Fruit fly (Drosophila melanogaster): ENCODE results near the gene CG11164.

The CG11164 gene

dm6 chrX:13667656-13668055 lies at the start of gene CG11164, which contains the start of gene DNAlig4:
TSS of gene CG11164 (plus strand) at chrX:13668014.
TSS of gene DNAlig4 (minus strand) at chrX:13667811.
- TF ChIP-seq CG8301 (tag; optimal IDR thresholded peaks at IDR 0.05), result no peak
- no peak for TF ChIP-seq Snoo (tag; optimal IDR thresholded peaks at IDR 0.05)
- TF ChIP-seq CG14655 (GFP tag; optimal IDR thresholded peaks at IDR 0.05), result no peak
- TF ChIP-seq CG12605 (GFP tag; IDR thresholded peaks at IDR 0.05), result no peak
- TF ChIP-seq Pif1B (GFP tag; optimal IDR thresholded peaks at IDR 0.05), result no peak
- TF ChIP-seq CG34367 (tag; optimal IDR thresholded peaks at IDR 0.05), result no peak
- TF ChIP-seq CG10348 (GFP tag; IDR thresholded peaks at IDR 0.05), result no peak
- no peak for TF ChIP-seq Pif1A (GFP tag; optimal IDR thresholded peaks at IDR 0.05)

- TF ChIP-seq CG9948 (tag; optimal IDR thresholded peaks at IDR 0.05) (no peak), rn (GFP tag; IDR thresholded peaks at IDR 0.05) (no peak), CG34367 (tag; optimal IDR thresholded peaks at IDR 0.05) (no peak), CG17806 (tag; optimal IDR thresholded peaks at IDR 0.05) (no peak), CG14655 (GFP tag; optimal IDR thresholded peaks at IDR 0.05) (no peak), CG12605 (GFP tag; IDR thresholded peaks at IDR 0.05) (0 out of 2 replicates have a peak, but pooled peaks have one; percentile 42), Ets98B (GFP tag; IDR thresholded peaks at IDR 0.05) (no peak), CG15710 (tag; optimal IDR thresholded peaks at IDR 0.05) (peak; percentile 25), gl (tag; optimal IDR thresholded peaks at IDR 0.05) (peak; percentile 34), CG10348 (GFP tag; IDR thresholded peaks at IDR 0.05) (no peak), Pif1A (GFP tag; optimal IDR thresholded peaks at IDR 0.05) (no peak), fd96Ca (GFP tag; IDR thresholded peaks at IDR 0.05) (no peak; the same call in 2 of the 3 replicates), CG4496 (GFP tag; IDR thresholded peaks at IDR 0.05) (no peak), Snoo (tag; optimal IDR thresholded peaks at IDR 0.05) (no peak), EcR (GFP tag; optimal IDR thresholded peaks at IDR 0.05) (peak; percentile 25), D1 (tag; optimal IDR thresholded peaks at IDR 0.05) (no peak), CG8301 (tag; optimal IDR thresholded peaks at IDR 0.05) (no peak), Pif1B (GFP tag; optimal IDR thresholded peaks at IDR 0.05) (peak; percentile 2), CG8159 (tag; optimal IDR thresholded peaks at IDR 0.05) (peak; percentile 18), CG13204 (GFP tag; optimal IDR thresholded peaks at IDR 0.05) (no peak), CG32121 (GFP tag; IDR thresholded peaks at IDR 0.05) (0 out of 2 replicates have a peak, but pooled peaks have one; percentile 8)
These were observed 43.3 kb upstream of the CG11164 start, which contains the start of the genes CG2691 and NFAT for dm6 chrX:13624334-13625079. TSS of gene CG2691 (minus strand) at chrX:13624408. TSS of gene NFAT (plus strand) at chrX:13624745.

dm6 chrX:13625080-13625723 lies 42.6 kb upstream of the CG11164 start:
- TF ChIP-seq CG9948 (tag; optimal IDR thresholded peaks at IDR 0.05) (no peak), CG8301 (tag; optimal IDR thresholded peaks at IDR 0.05) (no peak), CG10348 (GFP tag; IDR thresholded peaks at IDR 0.05) (no peak), CG12605 (GFP tag; IDR thresholded peaks at IDR 0.05) (no peak), D1 (tag; optimal IDR thresholded peaks at IDR 0.05) (no peak), Snoo (tag; optimal IDR thresholded peaks at IDR 0.05) (no peak), CG15710 (tag; optimal IDR thresholded peaks at IDR 0.05) (no peak), Ets98B (GFP tag; IDR thresholded peaks at IDR 0.05) (no peak), CG13204 (GFP tag; optimal IDR thresholded peaks at IDR 0.05) (peak; percentile 91), CG4496 (GFP tag; IDR thresholded peaks at IDR 0.05) (peak; percentile 54; the same call in 1 of the 3 replicates), Pif1B (GFP tag; optimal IDR thresholded peaks at IDR 0.05) (no peak), rn (GFP tag; IDR thresholded peaks at IDR 0.05) (no peak), CG8159 (tag; optimal IDR thresholded peaks at IDR 0.05) (no peak), Pif1A (GFP tag; optimal IDR thresholded peaks at IDR 0.05) (no peak), CG14655 (GFP tag; optimal IDR thresholded peaks at IDR 0.05) (no peak), fd96Ca (GFP tag; IDR thresholded peaks at IDR 0.05) (no peak), gl (tag; optimal IDR thresholded peaks at IDR 0.05) (no peak), CG32121 (GFP tag; IDR thresholded peaks at IDR 0.05) (peak; percentile 10; the same call in 1 of the 2 replicates), CG17806 (tag; optimal IDR thresholded peaks at IDR 0.05) (no peak), CG34367 (tag; optimal IDR thresholded peaks at IDR 0.05) (no peak), EcR (GFP tag; optimal IDR thresholded peaks at IDR 0.05) (no peak)

- TF ChIP-seq CG17806 (tag; optimal IDR thresholded peaks at IDR 0.05), result no peak
- TF ChIP-seq CG8159 (tag; optimal IDR thresholded peaks at IDR 0.05), result no peak
- TF ChIP-seq Pif1A (GFP tag; optimal IDR thresholded peaks at IDR 0.05), result no peak
- TF ChIP-seq D1 (tag; optimal IDR thresholded peaks at IDR 0.05), result no peak
- TF ChIP-seq CG8301 (tag; optimal IDR thresholded peaks at IDR 0.05), result no peak
- TF ChIP-seq EcR (GFP tag; optimal IDR thresholded peaks at IDR 0.05), result no peak
- no peak for TF ChIP-seq CG32121 (GFP tag; IDR thresholded peaks at IDR 0.05)
- TF ChIP-seq CG13204 (GFP tag; optimal IDR thresholded peaks at IDR 0.05), result no peak
- no peak for TF ChIP-seq CG14655 (GFP tag; optimal IDR thresholded peaks at IDR 0.05)
- TF ChIP-seq rn (GFP tag; IDR thresholded peaks at IDR 0.05), result no peak
- no peak for TF ChIP-seq CG34367 (tag; optimal IDR thresholded peaks at IDR 0.05)
- TF ChIP-seq fd96Ca (GFP tag; IDR thresholded peaks at IDR 0.05), result no peak
- no peak for TF ChIP-seq CG9948 (tag; optimal IDR thresholded peaks at IDR 0.05)
- TF ChIP-seq CG4496 (GFP tag; IDR thresholded peaks at IDR 0.05), result no peak
These were observed 41.8 kb upstream of the CG11164 start for dm6 chrX:13625888-13626578.

- TF ChIP-seq CG15710 (tag; optimal IDR thresholded peaks at IDR 0.05) (peak; percentile 25), CG8301 (tag; optimal IDR thresholded peaks at IDR 0.05) (peak; percentile 35), CG12605 (GFP tag; IDR thresholded peaks at IDR 0.05) (0 out of 2 replicates have a peak, but pooled peaks have one; percentile 13), CG34367 (tag; optimal IDR thresholded peaks at IDR 0.05) (peak; percentile 4), Pif1B (GFP tag; optimal IDR thresholded peaks at IDR 0.05) (peak; percentile 6), CG14655 (GFP tag; optimal IDR thresholded peaks at IDR 0.05) (no peak), CG4496 (GFP tag; IDR thresholded peaks at IDR 0.05) (peak; percentile 55; the same call in 1 of the 3 replicates), CG8159 (tag; optimal IDR thresholded peaks at IDR 0.05) (peak; percentile 45), fd96Ca (GFP tag; IDR thresholded peaks at IDR 0.05) (no peak), CG9948 (tag; optimal IDR thresholded peaks at IDR 0.05) (peak; percentile 38)
These were observed 41.3 kb upstream of the CG11164 start for dm6 chrX:13626579-13626894.

All from whole organism, pupa.